Worm (Caenorhabditis elegans): ENCODE measurements around the gene F58E6.4.

DNA sequence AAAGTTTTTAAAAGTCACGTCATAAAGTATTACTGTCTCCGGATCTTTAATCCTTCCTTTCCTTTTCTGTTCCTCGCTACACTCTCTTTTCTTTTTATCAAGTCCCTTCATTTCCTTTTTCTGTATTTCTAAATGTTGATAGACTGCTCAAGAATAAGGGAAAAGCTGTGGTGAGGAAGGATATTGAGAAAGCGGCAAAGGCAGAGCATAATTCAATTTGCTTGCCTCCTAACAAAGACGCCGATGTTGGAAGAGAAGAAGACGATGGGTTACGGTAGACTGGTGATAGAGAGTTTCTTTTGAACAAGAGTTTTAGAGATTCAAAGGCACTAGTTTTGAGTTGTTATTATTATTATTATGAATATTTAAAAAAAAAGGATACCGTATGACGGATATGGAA lies 15.4 kb upstream of the F58E6.4 start:
- TF ChIP-seq unc-120 (tag; optimal IDR thresholded peaks at IDR 0.05; ENCODE audit: poor library complexity, severe bottlenecking) = no peak
- TF ChIP-seq ceh-43 (GFP tag; optimal IDR thresholded peaks at IDR 0.05) = no peak
- no peak for TF ChIP-seq pha-4 (tag; optimal IDR thresholded peaks at IDR 0.05)
- no peak for TF ChIP-seq blmp-1 (tag; optimal IDR thresholded peaks at IDR 0.05)
- TF ChIP-seq lsy-2 (tag; optimal IDR thresholded peaks at IDR 0.05) = peak; percentile 46
- no peak for TF ChIP-seq nhr-12 (tag; optimal IDR thresholded peaks at IDR 0.05)
- no peak for TF ChIP-seq snpc-4 (tag; optimal IDR thresholded peaks at IDR 0.05)
- TF ChIP-seq unc-39 (tag; optimal IDR thresholded peaks at IDR 0.05) = no peak
- no peak for TF ChIP-seq lin-13 (tag; optimal IDR thresholded peaks at IDR 0.05)
- no peak for TF ChIP-seq sem-2 (GFP tag; optimal IDR thresholded peaks at IDR 0.05)
- no peak for TF ChIP-seq hlh-1 (tag; optimal IDR thresholded peaks at IDR 0.05)
- TF ChIP-seq elt-3 (tag; optimal IDR thresholded peaks at IDR 0.05) = no peak
- no peak for TF ChIP-seq nhr-76 (tag; optimal IDR thresholded peaks at IDR 0.05)
